Worm (Caenorhabditis elegans): ENCODE results near the gene C28D4.10.

C28D4.10 gene

ce11 chrIV:9706704-9707197 is 31.5 kb upstream of the C28D4.10 start, which contains the start of the genes dcaf-1 and dph-3 (continued):
- peak; percentile 36 for TF ChIP-seq nhr-47 (tag; optimal IDR thresholded peaks at IDR 0.05)
- no peak for TF ChIP-seq pqm-1 (tag; optimal IDR thresholded peaks at IDR 0.05)
- no peak for TF ChIP-seq lin-39 (tag; optimal IDR thresholded peaks at IDR 0.05)
- TF ChIP-seq jun-1 (tag; optimal IDR thresholded peaks at IDR 0.05): no peak
- TF ChIP-seq lin-35 (GFP tag; optimal IDR thresholded peaks at IDR 0.05): peak; percentile 50 to 65
- TF ChIP-seq aha-1 (tag; optimal IDR thresholded peaks at IDR 0.05): no peak
- TF ChIP-seq fkh-8 (tag; optimal IDR thresholded peaks at IDR 0.05): no peak
- TF ChIP-seq nhr-28 (tag; optimal IDR thresholded peaks at IDR 0.05): no peak
- no peak for TF ChIP-seq lir-3 (tag; optimal IDR thresholded peaks at IDR 0.05; ENCODE audit: poor library complexity)
- no peak for TF ChIP-seq pax-3 (tag; optimal IDR thresholded peaks at IDR 0.05)
- TF ChIP-seq lsy-2 (tag; optimal IDR thresholded peaks at IDR 0.05): peak; percentile 96 to 99
- no peak for TF ChIP-seq nhr-11 (tag; optimal IDR thresholded peaks at IDR 0.05)
- peak; percentile 4 for TF ChIP-seq nhr-90 (tag; optimal IDR thresholded peaks at IDR 0.05; ENCODE audit: poor library complexity)
- peak; percentile 43 for TF ChIP-seq C16A3.4 (tag; optimal IDR thresholded peaks at IDR 0.05)
- TF ChIP-seq hpl-2 (GFP tag; optimal IDR thresholded peaks at IDR 0.05): no peak
- peak in 1 of 6 experiments; percentile 9 for TF ChIP-seq elt-3 (tag; optimal IDR thresholded peaks at IDR 0.05)
- no peak for TF ChIP-seq grh-1 (GFP tag; IDR thresholded peaks at IDR 0.05)
- TF ChIP-seq snu-23 (GFP tag; optimal IDR thresholded peaks at IDR 0.05): peak; percentile 57
- no peak for TF ChIP-seq alr-1 (tag; optimal IDR thresholded peaks at IDR 0.05; ENCODE audit: borderline replicate concordance)
- TF ChIP-seq nhr-237 (tag; optimal IDR thresholded peaks at IDR 0.05): no peak
- TF ChIP-seq ama-1 (optimal IDR thresholded peaks at IDR 0.05): no peak
- no peak for TF ChIP-seq C04F5.9 (tag; optimal IDR thresholded peaks at IDR 0.05)
- TF ChIP-seq rnt-1 (tag; optimal IDR thresholded peaks at IDR 0.05): no peak
- TF ChIP-seq ztf-4 (tag; optimal IDR thresholded peaks at IDR 0.05): no peak
- TF ChIP-seq fos-1 (tag; optimal IDR thresholded peaks at IDR 0.05): no peak
- no peak for TF ChIP-seq dsc-1 (tag; optimal IDR thresholded peaks at IDR 0.05)
- TF ChIP-seq mdl-1 (tag; optimal IDR thresholded peaks at IDR 0.05): no peak
- no peak for TF ChIP-seq hlh-17 (GFP tag; optimal IDR thresholded peaks at IDR 0.05; ENCODE audit: borderline replicate concordance)
- peak; percentile 42 to 55 for TF ChIP-seq efl-1 (optimal IDR thresholded peaks at IDR 0.05)
- TF ChIP-seq efl-1 (GFP tag; optimal IDR thresholded peaks at IDR 0.05 in 1 of 2): peak; percentile 55 to 89
- no peak for TF ChIP-seq sup-37 (GFP tag; optimal IDR thresholded peaks at IDR 0.05)
- no peak for TF ChIP-seq hlh-4 (tag; optimal IDR thresholded peaks at IDR 0.05)
- no peak for TF ChIP-seq aly-2 (tag; optimal IDR thresholded peaks at IDR 0.05)
- TF ChIP-seq ztf-11 (tag; optimal IDR thresholded peaks at IDR 0.05): no peak
- TF ChIP-seq mab-9 (GFP tag; IDR thresholded peaks at IDR 0.05): no peak
- TF ChIP-seq lin-15B (tag; optimal IDR thresholded peaks at IDR 0.05): peak; percentile 3
- TF ChIP-seq ceh-90 (tag; optimal IDR thresholded peaks at IDR 0.05): no peak
- TF ChIP-seq egl-27 (tag; optimal IDR thresholded peaks at IDR 0.05): no peak
- TF ChIP-seq fkh-10 (GFP tag; optimal IDR thresholded peaks at IDR 0.05): no peak
- TF ChIP-seq vab-15 (tag; optimal IDR thresholded peaks at IDR 0.05): no peak
- no peak for TF ChIP-seq unc-86 (tag; optimal IDR thresholded peaks at IDR 0.05)
- no peak for TF ChIP-seq fkh-4 (tag; optimal IDR thresholded peaks at IDR 0.05; ENCODE audit: borderline replicate concordance)
- TF ChIP-seq dpl-1 (GFP tag; optimal IDR thresholded peaks at IDR 0.05): peak; percentile 34 to 68 (median 51)
- no peak for TF ChIP-seq elt-2 (tag; optimal IDR thresholded peaks at IDR 0.05)
- peak; percentile 16 for TF ChIP-seq xbp-1 (tag; optimal IDR thresholded peaks at IDR 0.05)
